Worm (Caenorhabditis elegans) whole organism, L3 larva: ENCODE data around the gene abts-4.

ENCODE experiments used
- R02D3.7 ChIP-seq: fragments of 150-350 bp; optimal IDR thresholded peaks from 2 replicates; lab custom pipeline; 2014; ENCODE audit warnings: missing biosample characterization, missing genetic modification characterization
- ZK546.5 ChIP-seq: sonication (generic microtip); optimal IDR thresholded peaks from 2 replicates; lab custom pipeline; 2017; ENCODE audit warnings: missing biosample characterization, missing genetic modification characterization
- aly-2 ChIP-seq: fragments of 150-350 bp; optimal IDR thresholded peaks from 2 replicates; lab custom pipeline; 2014; ENCODE audit warnings: missing biosample characterization, missing genetic modification characterization
- ama-1 ChIP-seq: fragments of 150-350 bp; optimal IDR thresholded peaks from 2 replicates; lab custom pipeline; 2018
- ceh-16 ChIP-seq: sonication (generic microtip); optimal IDR thresholded peaks from 2 replicates; lab custom pipeline; 2017; ENCODE audit warnings: missing biosample characterization, missing genetic modification characterization
- ceh-28 ChIP-seq: fragments of 150-350 bp; optimal IDR thresholded peaks from 2 replicates; lab custom pipeline; 2014; ENCODE audit warnings: missing biosample characterization, missing genetic modification reagents, missing genetic modification characterization
- ceh-82 ChIP-seq: fragments of 150-350 bp; optimal IDR thresholded peaks from 2 replicates; lab custom pipeline; 2014; ENCODE audit warnings: missing biosample characterization, missing genetic modification characterization
- ceh-9 ChIP-seq: sonication (generic microtip); optimal IDR thresholded peaks from 2 replicates; lab custom pipeline; 2018; ENCODE audit warnings: missing biosample characterization, missing genetic modification characterization
- daf-12 ChIP-seq: fragments of 150-350 bp; optimal IDR thresholded peaks from 2 replicates; lab custom pipeline; 2014; ENCODE audit warnings: missing biosample characterization, missing genetic modification reagents, missing genetic modification characterization
- egl-27 ChIP-seq: sonication (generic microtip); optimal IDR thresholded peaks from 4 replicates; lab custom pipeline; 2017; ENCODE audit warnings: missing biosample characterization, missing genetic modification reagents, missing genetic modification characterization
- egl-5 ChIP-seq: fragments of 150-350 bp; optimal IDR thresholded peaks from 2 replicates; lab custom pipeline; 2017; ENCODE audit warnings: missing biosample characterization, missing genetic modification reagents, missing genetic modification characterization, inconsistent platforms
- elt-1 ChIP-seq: fragments of 150-350 bp; optimal IDR thresholded peaks from 2 replicates; lab custom pipeline; 2014; ENCODE audit warnings: missing biosample characterization, missing genetic modification characterization
- elt-2 ChIP-seq: sonication (generic microtip); optimal IDR thresholded peaks from 2 replicates; lab custom pipeline; 2016; ENCODE audit warnings: missing genetic modification reagents, mild to moderate bottlenecking, missing genetic modification characterization, missing compliant biosample characterization
- elt-3 ChIP-seq, 3 experiments: fragments of 150-350 bp in 1 of 3; sonication (generic microtip) in 2 of 3; optimal IDR thresholded peaks; 2 replicates in 2 of 3; 4 replicates in 1 of 3; lab custom pipeline; 2014 to 2017; ENCODE audit warnings: missing biosample characterization in 3 of 3, missing genetic modification characterization in 3 of 3
- eor-1 ChIP-seq, 2 experiments: fragments of 150-350 bp; optimal IDR thresholded peaks; 2 replicates each; lab custom pipeline; 2014 to 2018; ENCODE audit warnings: missing biosample characterization in 2 of 2, missing genetic modification characterization in 2 of 2
- fkh-10 ChIP-seq: sonication (generic microtip); optimal IDR thresholded peaks from 2 replicates; lab custom pipeline; 2017; ENCODE audit warnings: missing biosample characterization, missing genetic modification reagents, missing genetic modification characterization
- fkh-2 ChIP-seq: fragments of 150-350 bp; optimal IDR thresholded peaks from 2 replicates; lab custom pipeline; 2014; ENCODE audit warnings: missing biosample characterization, missing genetic modification reagents, missing genetic modification characterization
- fos-1 ChIP-seq: fragments of 150-350 bp; optimal IDR thresholded peaks from 2 replicates; lab custom pipeline; 2014; ENCODE audit warnings: missing biosample characterization, missing genetic modification characterization
- hmg-11 ChIP-seq: sonication (generic microtip); optimal IDR thresholded peaks from 2 replicates; lab custom pipeline; 2016; ENCODE audit warnings: missing genetic modification characterization, missing compliant biosample characterization
- jun-1 ChIP-seq: fragments of 150-350 bp; optimal IDR thresholded peaks from 2 replicates; lab custom pipeline; 2014; ENCODE audit warnings: missing biosample characterization, missing genetic modification reagents, missing genetic modification characterization
- lin-15B ChIP-seq: fragments of 150-350 bp; optimal IDR thresholded peaks from 2 replicates; lab custom pipeline; 2014; ENCODE audit warnings: missing biosample characterization, missing genetic modification characterization
- lin-39 ChIP-seq: fragments of 150-350 bp; optimal IDR thresholded peaks from 2 replicates; lab custom pipeline; 2018; ENCODE audit warnings: missing biosample characterization, missing genetic modification reagents, missing genetic modification characterization
- lsy-12 ChIP-seq: sonication (generic microtip); optimal IDR thresholded peaks from 2 replicates; lab custom pipeline; 2016; ENCODE audit warnings: mild to moderate bottlenecking, missing genetic modification characterization, missing compliant biosample characterization
- mdl-1 ChIP-seq: fragments of 150-350 bp; optimal IDR thresholded peaks from 2 replicates; lab custom pipeline; 2014; ENCODE audit warnings: missing biosample characterization, missing genetic modification characterization
- mml-1 ChIP-seq: fragments of 150-350 bp; sonication (generic microtip); optimal IDR thresholded peaks from 3 replicates; lab custom pipeline; 2014; ENCODE audit warnings: missing biosample characterization, missing genetic modification characterization
- nfya-1 ChIP-seq: sonication (generic microtip); optimal IDR thresholded peaks from 2 replicates; lab custom pipeline; 2017; ENCODE audit warnings: missing genetic modification characterization, mild to moderate bottlenecking, missing compliant biosample characterization, antibody characterized with exemption, moderate library complexity; ENCODE audit not compliant: insufficient read depth
- nhr-11 ChIP-seq: fragments of 150-350 bp; optimal IDR thresholded peaks from 2 replicates; lab custom pipeline; 2014; ENCODE audit warnings: missing biosample characterization, missing genetic modification characterization
- nhr-12 ChIP-seq: fragments of 150-350 bp; optimal IDR thresholded peaks from 2 replicates; lab custom pipeline; 2014; ENCODE audit warnings: missing biosample characterization, missing genetic modification characterization
- nhr-23 ChIP-seq: fragments of 150-350 bp; optimal IDR thresholded peaks from 2 replicates; lab custom pipeline; 2014; ENCODE audit warnings: missing biosample characterization, missing genetic modification reagents, missing genetic modification characterization
- nhr-237 ChIP-seq: fragments of 150-350 bp; optimal IDR thresholded peaks from 2 replicates; lab custom pipeline; 2014; ENCODE audit warnings: missing biosample characterization, missing genetic modification characterization
- nhr-25 ChIP-seq: sonication (generic microtip); optimal IDR thresholded peaks from 2 replicates; lab custom pipeline; 2017; ENCODE audit warnings: missing biosample characterization, missing genetic modification characterization
- nhr-28 ChIP-seq: fragments of 150-350 bp; optimal IDR thresholded peaks from 2 replicates; lab custom pipeline; 2014; ENCODE audit warnings: missing biosample characterization, missing genetic modification characterization
- nhr-43 ChIP-seq: sonication (generic microtip); optimal IDR thresholded peaks from 2 replicates; lab custom pipeline; 2016; ENCODE audit warnings: mild to moderate bottlenecking, missing genetic modification characterization, missing compliant biosample characterization; ENCODE audit not compliant: poor library complexity, severe bottlenecking
- nhr-67 ChIP-seq: fragments of 150-350 bp; optimal IDR thresholded peaks from 2 replicates; lab custom pipeline; 2014; ENCODE audit warnings: missing biosample characterization, missing genetic modification characterization
- nhr-76 ChIP-seq: fragments of 150-350 bp; sonication (generic microtip); optimal IDR thresholded peaks from 5 replicates; lab custom pipeline; 2014; ENCODE audit warnings: missing biosample characterization, missing genetic modification characterization
- nhr-77 ChIP-seq: fragments of 150-350 bp; optimal IDR thresholded peaks from 2 replicates; lab custom pipeline; 2014; ENCODE audit warnings: missing biosample characterization, missing genetic modification characterization
- pha-4 ChIP-seq: fragments of 150-350 bp; optimal IDR thresholded peaks from 2 replicates; lab custom pipeline; 2014; ENCODE audit warnings: missing biosample characterization, missing genetic modification reagents, missing genetic modification characterization
- pqm-1 ChIP-seq: fragments of 150-350 bp; optimal IDR thresholded peaks from 2 replicates; lab custom pipeline; 2017; ENCODE audit warnings: missing biosample characterization, missing genetic modification characterization, inconsistent platforms
- sea-2 ChIP-seq: fragments of 150-350 bp; sonication (generic microtip); optimal IDR thresholded peaks from 4 replicates; lab custom pipeline; 2014; ENCODE audit warnings: missing biosample characterization, missing genetic modification reagents, missing genetic modification characterization
- skn-1 ChIP-seq: fragments of 150-350 bp; optimal IDR thresholded peaks from 2 replicates; lab custom pipeline; 2014; ENCODE audit warnings: missing biosample characterization, missing genetic modification characterization
- snpc-4 ChIP-seq: fragments of 150-350 bp; optimal IDR thresholded peaks from 2 replicates; lab custom pipeline; 2014; ENCODE audit warnings: missing biosample characterization, missing genetic modification characterization
- tbx-2 ChIP-seq: sonication (generic microtip); optimal IDR thresholded peaks from 2 replicates; lab custom pipeline; 2016; ENCODE audit warnings: mild to moderate bottlenecking, missing genetic modification characterization, missing compliant biosample characterization
- unc-39 ChIP-seq: sonication (generic microtip); optimal IDR thresholded peaks from 4 replicates; lab custom pipeline; 2017; ENCODE audit warnings: missing biosample characterization, missing genetic modification characterization
- unc-62 ChIP-seq: fragments of 150-350 bp; sonication (generic microtip); optimal IDR thresholded peaks from 4 replicates; lab custom pipeline; 2014; ENCODE audit warnings: missing biosample characterization, missing genetic modification reagents, missing genetic modification characterization
- zag-1 ChIP-seq: fragments of 150-350 bp; optimal IDR thresholded peaks from 2 replicates; lab custom pipeline; 2014; ENCODE audit warnings: missing biosample characterization, missing genetic modification characterization
- ztf-11 ChIP-seq: fragments of 150-350 bp; optimal IDR thresholded peaks from 2 replicates; lab custom pipeline; 2014; ENCODE audit warnings: missing biosample characterization, missing genetic modification characterization
- ztf-4 ChIP-seq: fragments of 150-350 bp; optimal IDR thresholded peaks from 2 replicates; lab custom pipeline; 2014; ENCODE audit warnings: missing biosample characterization, missing genetic modification characterization

Gene abts-4

ce11 chrX:6743853-6744346 is 17.6 kb downstream of the abts-4 start:
- TF ChIP-seq fkh-10 (GFP tag; lab: Kevin White, UChicago), result no peak
- TF ChIP-seq ceh-16, result no peak
- peak; percentile 67 for TF ChIP-seq nhr-28 (tag; lab: Kevin White, UChicago)
- TF ChIP-seq nhr-23, result peak; percentile 97
- TF ChIP-seq nhr-25 (tag; lab: Kevin White, UChicago), result peak; percentile 98
- peak; percentile 85 for TF ChIP-seq ztf-4 (tag; lab: Kevin White, UChicago)
- peak; percentile 16 for TF ChIP-seq nhr-76 (tag; lab: Kevin White, UChicago)
- TF ChIP-seq ZK546.5 (tag; lab: Kevin White, UChicago), result no peak
- no peak for TF ChIP-seq sea-2
- no peak for TF ChIP-seq daf-12 (tag; lab: Kevin White, UChicago)
- TF ChIP-seq pha-4 (tag; lab: Kevin White, UChicago), result peak; percentile 94
- no peak for TF ChIP-seq skn-1 (tag; lab: Kevin White, UChicago)
- peak; percentile 46 for TF ChIP-seq snpc-4 (tag; lab: Kevin White, UChicago)
- no peak for TF ChIP-seq aly-2
- TF ChIP-seq R02D3.7 (tag; lab: Kevin White, UChicago), result peak; percentile 59
- TF ChIP-seq nhr-77, result peak; percentile 13
- no peak for TF ChIP-seq ceh-9 (tag; lab: Kevin White, UChicago)
- TF ChIP-seq hmg-11 (tag; lab: Kevin White, UChicago), result no peak
- peak in 1 of 2 experiments; percentile 71 for TF ChIP-seq eor-1 (tag; optimal IDR thresholded peaks at IDR 0.05; lab: Kevin White, UChicago)
- TF ChIP-seq mdl-1, result peak; percentile 99
- peak; percentile 89 for TF ChIP-seq pqm-1 (tag; lab: Kevin White, UChicago)
- peak; percentile 80 for TF ChIP-seq egl-5 (tag; lab: Kevin White, UChicago)
- peak; percentile 31 for TF ChIP-seq ceh-82
- TF ChIP-seq tbx-2 (tag; lab: Kevin White, UChicago), result peak; percentile 90
- peak; percentile 89 for TF ChIP-seq lsy-12 (tag; lab: Kevin White, UChicago)
- peak; percentile 80 for TF ChIP-seq unc-62 (GFP tag; lab: Kevin White, UChicago)
- no peak for TF ChIP-seq nhr-237 (tag; lab: Kevin White, UChicago)
- TF ChIP-seq jun-1 (tag; lab: Kevin White, UChicago), result peak; percentile 76
- peak; percentile 91 for TF ChIP-seq egl-27 (tag; lab: Kevin White, UChicago)
- peak; percentile 68 for TF ChIP-seq nhr-11 (tag; lab: Kevin White, UChicago)
- no peak for TF ChIP-seq ztf-11 (tag; lab: Kevin White, UChicago)
- no peak for TF ChIP-seq zag-1
- peak; percentile 99 for TF ChIP-seq ama-1 (lab: Kevin White, UChicago)
- TF ChIP-seq fos-1 (tag; lab: Kevin White, UChicago), result peak; percentile 82
- peak; percentile 98 for TF ChIP-seq elt-1
- peak; percentile 92 for TF ChIP-seq mml-1 (tag; lab: Kevin White, UChicago)
- no peak for TF ChIP-seq fkh-2 (tag; lab: Kevin White, UChicago)
- TF ChIP-seq nhr-43 (tag; lab: Kevin White, UChicago), result peak; percentile 88
- no peak for TF ChIP-seq nhr-67 (tag; lab: Kevin White, UChicago)
- TF ChIP-seq unc-39 (tag; lab: Kevin White, UChicago), result no peak
- peak; percentile 75 to 89 (median 84) for TF ChIP-seq elt-3 (tag; optimal IDR thresholded peaks at IDR 0.05; lab: Kevin White, UChicago)
- peak; percentile 17 for TF ChIP-seq lin-39 (tag; lab: Kevin White, UChicago)
- TF ChIP-seq nhr-12 (tag; lab: Kevin White, UChicago), result no peak
- peak; percentile 98 for TF ChIP-seq elt-2 (tag; lab: Kevin White, UChicago)
- TF ChIP-seq ceh-28, result peak; percentile 71
- TF ChIP-seq lin-15B (tag; lab: Kevin White, UChicago), result no peak
- peak; percentile 85 for TF ChIP-seq nfya-1 (tag; lab: Kevin White, UChicago)
- TF ChIP-seq, all 47 proteins: peak for 30
